Worm (Caenorhabditis elegans) whole organism, L3 larva: ENCODE data around the gene nspg-1.

ENCODE experiments used
- R02D3.7 ChIP-seq: fragments of 150-350 bp; optimal IDR thresholded peaks from 2 replicates; lab custom pipeline; 2014; ENCODE audit warnings: missing biosample characterization, missing genetic modification characterization
- ZK546.5 ChIP-seq: sonication (generic microtip); optimal IDR thresholded peaks from 2 replicates; lab custom pipeline; 2017; ENCODE audit warnings: missing biosample characterization, missing genetic modification characterization
- aly-2 ChIP-seq: fragments of 150-350 bp; optimal IDR thresholded peaks from 2 replicates; lab custom pipeline; 2014; ENCODE audit warnings: missing biosample characterization, missing genetic modification characterization
- ama-1 ChIP-seq: fragments of 150-350 bp; optimal IDR thresholded peaks from 2 replicates; lab custom pipeline; 2018
- ceh-16 ChIP-seq: sonication (generic microtip); optimal IDR thresholded peaks from 2 replicates; lab custom pipeline; 2017; ENCODE audit warnings: missing biosample characterization, missing genetic modification characterization
- ceh-28 ChIP-seq: fragments of 150-350 bp; optimal IDR thresholded peaks from 2 replicates; lab custom pipeline; 2014; ENCODE audit warnings: missing biosample characterization, missing genetic modification reagents, missing genetic modification characterization
- ceh-82 ChIP-seq: fragments of 150-350 bp; optimal IDR thresholded peaks from 2 replicates; lab custom pipeline; 2014; ENCODE audit warnings: missing biosample characterization, missing genetic modification characterization
- ceh-9 ChIP-seq: sonication (generic microtip); optimal IDR thresholded peaks from 2 replicates; lab custom pipeline; 2018; ENCODE audit warnings: missing biosample characterization, missing genetic modification characterization
- egl-27 ChIP-seq: sonication (generic microtip); optimal IDR thresholded peaks from 4 replicates; lab custom pipeline; 2017; ENCODE audit warnings: missing biosample characterization, missing genetic modification reagents, missing genetic modification characterization
- elt-1 ChIP-seq: fragments of 150-350 bp; optimal IDR thresholded peaks from 2 replicates; lab custom pipeline; 2014; ENCODE audit warnings: missing biosample characterization, missing genetic modification characterization
- elt-2 ChIP-seq: sonication (generic microtip); optimal IDR thresholded peaks from 2 replicates; lab custom pipeline; 2016; ENCODE audit warnings: missing genetic modification reagents, mild to moderate bottlenecking, missing genetic modification characterization, missing compliant biosample characterization
- eor-1 ChIP-seq, 2 experiments: fragments of 150-350 bp; optimal IDR thresholded peaks; 2 replicates each; lab custom pipeline; 2014 to 2018; ENCODE audit warnings: missing biosample characterization in 2 of 2, missing genetic modification characterization in 2 of 2
- fkh-2 ChIP-seq: fragments of 150-350 bp; optimal IDR thresholded peaks from 2 replicates; lab custom pipeline; 2014; ENCODE audit warnings: missing biosample characterization, missing genetic modification reagents, missing genetic modification characterization
- fos-1 ChIP-seq: fragments of 150-350 bp; optimal IDR thresholded peaks from 2 replicates; lab custom pipeline; 2014; ENCODE audit warnings: missing biosample characterization, missing genetic modification characterization
- hmg-11 ChIP-seq: sonication (generic microtip); optimal IDR thresholded peaks from 2 replicates; lab custom pipeline; 2016; ENCODE audit warnings: missing genetic modification characterization, missing compliant biosample characterization
- jun-1 ChIP-seq: fragments of 150-350 bp; optimal IDR thresholded peaks from 2 replicates; lab custom pipeline; 2014; ENCODE audit warnings: missing biosample characterization, missing genetic modification reagents, missing genetic modification characterization
- lin-15B ChIP-seq: fragments of 150-350 bp; optimal IDR thresholded peaks from 2 replicates; lab custom pipeline; 2014; ENCODE audit warnings: missing biosample characterization, missing genetic modification characterization
- lin-39 ChIP-seq: fragments of 150-350 bp; optimal IDR thresholded peaks from 2 replicates; lab custom pipeline; 2018; ENCODE audit warnings: missing biosample characterization, missing genetic modification reagents, missing genetic modification characterization
- mdl-1 ChIP-seq: fragments of 150-350 bp; optimal IDR thresholded peaks from 2 replicates; lab custom pipeline; 2014; ENCODE audit warnings: missing biosample characterization, missing genetic modification characterization
- nhr-11 ChIP-seq: fragments of 150-350 bp; optimal IDR thresholded peaks from 2 replicates; lab custom pipeline; 2014; ENCODE audit warnings: missing biosample characterization, missing genetic modification characterization
- nhr-12 ChIP-seq: fragments of 150-350 bp; optimal IDR thresholded peaks from 2 replicates; lab custom pipeline; 2014; ENCODE audit warnings: missing biosample characterization, missing genetic modification characterization
- nhr-23 ChIP-seq: fragments of 150-350 bp; optimal IDR thresholded peaks from 2 replicates; lab custom pipeline; 2014; ENCODE audit warnings: missing biosample characterization, missing genetic modification reagents, missing genetic modification characterization
- nhr-237 ChIP-seq: fragments of 150-350 bp; optimal IDR thresholded peaks from 2 replicates; lab custom pipeline; 2014; ENCODE audit warnings: missing biosample characterization, missing genetic modification characterization
- nhr-25 ChIP-seq: sonication (generic microtip); optimal IDR thresholded peaks from 2 replicates; lab custom pipeline; 2017; ENCODE audit warnings: missing biosample characterization, missing genetic modification characterization
- nhr-43 ChIP-seq: sonication (generic microtip); optimal IDR thresholded peaks from 2 replicates; lab custom pipeline; 2016; ENCODE audit warnings: mild to moderate bottlenecking, missing genetic modification characterization, missing compliant biosample characterization; ENCODE audit not compliant: poor library complexity, severe bottlenecking
- nhr-67 ChIP-seq: fragments of 150-350 bp; optimal IDR thresholded peaks from 2 replicates; lab custom pipeline; 2014; ENCODE audit warnings: missing biosample characterization, missing genetic modification characterization
- nhr-76 ChIP-seq: fragments of 150-350 bp; sonication (generic microtip); optimal IDR thresholded peaks from 5 replicates; lab custom pipeline; 2014; ENCODE audit warnings: missing biosample characterization, missing genetic modification characterization
- pha-4 ChIP-seq: fragments of 150-350 bp; optimal IDR thresholded peaks from 2 replicates; lab custom pipeline; 2014; ENCODE audit warnings: missing biosample characterization, missing genetic modification reagents, missing genetic modification characterization
- pqm-1 ChIP-seq: fragments of 150-350 bp; optimal IDR thresholded peaks from 2 replicates; lab custom pipeline; 2017; ENCODE audit warnings: missing biosample characterization, missing genetic modification characterization, inconsistent platforms
- skn-1 ChIP-seq: fragments of 150-350 bp; optimal IDR thresholded peaks from 2 replicates; lab custom pipeline; 2014; ENCODE audit warnings: missing biosample characterization, missing genetic modification characterization
- snpc-4 ChIP-seq: fragments of 150-350 bp; optimal IDR thresholded peaks from 2 replicates; lab custom pipeline; 2014; ENCODE audit warnings: missing biosample characterization, missing genetic modification characterization
- tbx-2 ChIP-seq: sonication (generic microtip); optimal IDR thresholded peaks from 2 replicates; lab custom pipeline; 2016; ENCODE audit warnings: mild to moderate bottlenecking, missing genetic modification characterization, missing compliant biosample characterization
- unc-39 ChIP-seq: sonication (generic microtip); optimal IDR thresholded peaks from 4 replicates; lab custom pipeline; 2017; ENCODE audit warnings: missing biosample characterization, missing genetic modification characterization
- zag-1 ChIP-seq: fragments of 150-350 bp; optimal IDR thresholded peaks from 2 replicates; lab custom pipeline; 2014; ENCODE audit warnings: missing biosample characterization, missing genetic modification characterization

Gene nspg-1

ce11 chrV:12844748-12845147 is 23.1 kb downstream of the nspg-1 start:
- no peak for TF ChIP-seq ceh-28
- peak; percentile 56 for TF ChIP-seq pqm-1 (tag; lab: Kevin White, UChicago)

- TF ChIP-seq aly-2 (tag; lab: Kevin White, UChicago) (no peak), unc-39 (tag; lab: Kevin White, UChicago) (no peak), nhr-237 (tag; lab: Kevin White, UChicago) (no peak), nhr-12 (tag; lab: Kevin White, UChicago) (no peak), pqm-1 (tag; lab: Kevin White, UChicago) (no peak), nhr-23 (tag; lab: Kevin White, UChicago) (no peak), lin-15B (tag; lab: Kevin White, UChicago) (no peak), nhr-67 (tag; lab: Kevin White, UChicago) (no peak), egl-27 (tag; lab: Kevin White, UChicago) (no peak), ZK546.5 (tag; lab: Kevin White, UChicago) (no peak), pha-4 (no peak), nhr-11 (tag; lab: Kevin White, UChicago) (no peak), eor-1 (tag; optimal IDR thresholded peaks at IDR 0.05; lab: Kevin White, UChicago) (no peak), fos-1 (tag; lab: Kevin White, UChicago) (no peak)
Observed at ce11 chrV:12835388-12835787, 32.5 kb downstream of the nspg-1 start, which contains the start of gene C44H9.4. Gene C44H9.4 (plus strand): TSS chrV:12835688.

- TF ChIP-seq jun-1 (no peak), elt-2 (tag; lab: Kevin White, UChicago) (peak; percentile 13), pqm-1 (tag; lab: Kevin White, UChicago) (peak; percentile 22), skn-1 (tag; lab: Kevin White, UChicago) (no peak)
Observed at ce11 chrV:12827219-12827618, 40.7 kb downstream of the nspg-1 start, which contains the start of gene ugt-15. Gene ugt-15 (plus strand): TSS chrV:12827519.

ce11 chrV:12824777-12825176 is 43.1 kb downstream of the nspg-1 start, which contains the start of gene ugt-16:
Gene ugt-16 (plus strand): TSS chrV:12825024.
- no peak for TF ChIP-seq nhr-76 (tag; lab: Kevin White, UChicago)
- peak; percentile 53 for TF ChIP-seq pqm-1 (tag; lab: Kevin White, UChicago)
- no peak for TF ChIP-seq ceh-28
- TF ChIP-seq fos-1 (tag; lab: Kevin White, UChicago): no peak
- TF ChIP-seq elt-2 (tag; lab: Kevin White, UChicago): peak; percentile 71
- no peak for TF ChIP-seq R02D3.7 (tag; lab: Kevin White, UChicago)

- TF ChIP-seq jun-1 (peak; percentile 26), mdl-1 (tag; lab: Kevin White, UChicago) (no peak), R02D3.7 (tag; lab: Kevin White, UChicago) (no peak), ceh-28 (no peak), nhr-12 (tag; lab: Kevin White, UChicago) (no peak), ceh-82 (tag; lab: Kevin White, UChicago) (no peak), ceh-9 (tag; lab: Kevin White, UChicago) (no peak), hmg-11 (tag; lab: Kevin White, UChicago) (no peak), nhr-25 (tag; lab: Kevin White, UChicago) (no peak), pqm-1 (tag; lab: Kevin White, UChicago) (peak; percentile 89), skn-1 (tag; lab: Kevin White, UChicago) (no peak), ZK546.5 (tag; lab: Kevin White, UChicago) (no peak), elt-2 (tag; lab: Kevin White, UChicago) (peak; percentile 77)
Observed at ce11 chrV:12822065-12822464, 45.8 kb downstream of the nspg-1 start.

- TF ChIP-seq aly-2 (tag; lab: Kevin White, UChicago) (no peak), unc-39 (tag; lab: Kevin White, UChicago) (no peak), jun-1 (peak; percentile 65), elt-2 (tag; lab: Kevin White, UChicago) (peak; percentile 31), ama-1 (lab: Kevin White, UChicago) (no peak), ceh-16 (tag; lab: Kevin White, UChicago) (no peak), eor-1 (tag; optimal IDR thresholded peaks at IDR 0.05; lab: Kevin White, UChicago) (no peak), tbx-2 (tag; lab: Kevin White, UChicago) (no peak), nhr-43 (no peak), pqm-1 (tag; lab: Kevin White, UChicago) (peak; percentile 68), fkh-2 (tag; lab: Kevin White, UChicago) (no peak), elt-1 (tag; lab: Kevin White, UChicago) (no peak), zag-1 (tag; lab: Kevin White, UChicago) (no peak), ceh-9 (tag; lab: Kevin White, UChicago) (no peak), nhr-12 (tag; lab: Kevin White, UChicago) (no peak), snpc-4 (tag; lab: Kevin White, UChicago) (no peak), lin-39 (no peak)
Observed at ce11 chrV:12819792-12820453, 48.0 kb downstream of the nspg-1 start, which contains the start of the genes ZC443.4 and ugt-18. Gene ZC443.4 (minus strand): TSS chrV:12819886. Gene ugt-18 (plus strand): TSS chrV:12820260.
